Worm (Caenorhabditis elegans): ENCODE results near the gene dyf-18.
"Not testable (repeated sequence)": the region's sequence is repeated elsewhere in the genome, so short reads cannot be mapped to it uniquely, and the experiment has no call there.

dyf-18 gene

ce11 chrIV:11833456-11833855 is 32.5 kb upstream of the dyf-18 start, which contains the start of gene M117.4:
TSS of gene M117.4 (minus strand) at chrIV:11833556.
- TF ChIP-seq sdc-2 (tag; optimal IDR thresholded peaks at IDR 0.05) = no peak
- no peak for TF ChIP-seq zip-5 (tag; optimal IDR thresholded peaks at IDR 0.05)
- TF ChIP-seq pag-3 (tag; optimal IDR thresholded peaks at IDR 0.05; ENCODE audit: borderline replicate concordance) = no peak
- TF ChIP-seq pha-2 (tag; optimal IDR thresholded peaks at IDR 0.05) = no peak
- no peak for TF ChIP-seq hlh-13 (GFP tag; optimal IDR thresholded peaks at IDR 0.05)
- no peak for TF ChIP-seq eyg-1 (tag; optimal IDR thresholded peaks at IDR 0.05)
- no peak for TF ChIP-seq npax-4 (tag; optimal IDR thresholded peaks at IDR 0.05)
- TF ChIP-seq mec-3 (tag; optimal IDR thresholded peaks at IDR 0.05; ENCODE audit: borderline replicate concordance) = no peak
- no peak for TF ChIP-seq pros-1 (tag; optimal IDR thresholded peaks at IDR 0.05)
- no peak for TF ChIP-seq hlh-30 (tag; optimal IDR thresholded peaks at IDR 0.05; ENCODE audit: insufficient read depth)
- no peak for TF ChIP-seq tbx-7 (tag; optimal IDR thresholded peaks at IDR 0.05)

ce11 chrIV:11828012-11828411 is 27.0 kb upstream of the dyf-18 start, which contains the start of gene M117.6:
TSS of gene M117.6 (minus strand) at chrIV:11828112.
- not testable (repeated sequence) for TF ChIP-seq mec-3 (tag; optimal IDR thresholded peaks at IDR 0.05; ENCODE audit: borderline replicate concordance); pha-4 (tag; optimal IDR thresholded peaks at IDR 0.05); ceh-31 (tag; optimal IDR thresholded peaks at IDR 0.05)

ce11 chrIV:11822454-11822853 is 21.5 kb upstream of the dyf-18 start:
- TF ChIP-seq nfya-1 (tag; optimal IDR thresholded peaks at IDR 0.05) (peak; percentile 13), tbx-7 (tag; optimal IDR thresholded peaks at IDR 0.05) (no peak), ceh-19 (GFP tag; optimal IDR thresholded peaks at IDR 0.05) (no peak), unc-55 (GFP tag; optimal IDR thresholded peaks at IDR 0.05) (no peak)

DNA sequence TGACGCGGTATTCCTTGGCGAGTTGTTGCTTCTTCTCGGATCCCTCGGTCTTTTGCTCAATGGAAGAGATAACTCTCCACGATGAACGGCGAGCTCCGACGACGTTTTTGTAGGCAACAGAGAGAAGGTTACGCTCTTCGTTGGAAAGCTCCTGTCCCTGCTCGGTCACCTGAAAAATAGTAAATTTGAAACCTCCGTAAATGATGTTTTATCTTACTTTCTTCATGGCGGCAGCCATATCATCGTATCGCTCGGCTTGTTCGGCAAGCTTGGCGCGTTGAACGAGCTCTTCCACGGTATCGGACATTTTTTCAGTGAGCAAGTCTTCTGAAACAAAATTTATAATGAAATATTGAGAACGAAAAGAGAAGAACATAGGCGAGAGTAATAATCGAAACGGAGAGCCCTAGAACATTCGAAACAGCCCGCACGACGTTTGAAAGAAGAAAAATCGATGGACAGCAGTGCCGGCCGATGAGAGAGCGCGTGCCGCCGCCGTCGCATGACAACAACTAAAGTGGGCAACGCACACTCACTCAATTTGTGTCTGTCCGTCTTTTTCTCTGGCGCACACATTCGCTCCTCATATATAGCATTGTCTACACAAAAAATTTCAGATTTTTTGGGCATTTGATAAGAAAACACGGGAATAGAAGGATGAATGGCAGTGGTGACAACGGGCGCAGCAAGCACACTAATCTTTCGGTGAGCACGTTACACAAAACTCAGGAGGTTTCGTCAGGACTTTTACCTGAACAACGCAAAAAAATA is 20.8 kb upstream of the dyf-18 start, which contains the start of the genes par-5 and M117.3:
Gene par-5 (minus strand): TSS at position 334 of the 771 bp plus-strand sequence.
Gene M117.3 (plus strand): TSS at position 616 of the 771 bp plus-strand sequence.
- TF ChIP-seq pqm-1 (tag; optimal IDR thresholded peaks at IDR 0.05) (peak; percentile 20), C38D4.7 (GFP tag; optimal IDR thresholded peaks at IDR 0.05) (no peak), tbx-7 (tag; optimal IDR thresholded peaks at IDR 0.05) (no peak), fkh-6 (tag; optimal IDR thresholded peaks at IDR 0.05) (no peak), gmeb-2 (tag; optimal IDR thresholded peaks at IDR 0.05) (no peak), T23F11.4 (GFP tag; optimal IDR thresholded peaks at IDR 0.05) (no peak), ceh-48 (tag; optimal IDR thresholded peaks at IDR 0.05) (peak; percentile 98), ceh-6 (GFP tag; optimal IDR thresholded peaks at IDR 0.05) (no peak), fkh-10 (GFP tag; optimal IDR thresholded peaks at IDR 0.05) (no peak), Y22D7AL.16 (tag; optimal IDR thresholded peaks at IDR 0.05) (no peak), tbx-2 (tag; optimal IDR thresholded peaks at IDR 0.05) (peak; percentile 36), pat-9 (tag; optimal IDR thresholded peaks at IDR 0.05) (no peak), syd-9 (tag; optimal IDR thresholded peaks at IDR 0.05) (peak; percentile 2), ref-2 (tag; optimal IDR thresholded peaks at IDR 0.05) (peak; percentile 49), unc-42 (tag; optimal IDR thresholded peaks at IDR 0.05) (peak; percentile 80), sox-2 (GFP tag; IDR thresholded peaks at IDR 0.05) (no peak), F13H6.1 (tag; optimal IDR thresholded peaks at IDR 0.05) (no peak), rnt-1 (tag; optimal IDR thresholded peaks at IDR 0.05) (no peak), nhr-232 (tag; optimal IDR thresholded peaks at IDR 0.05) (no peak), elt-2 (tag; optimal IDR thresholded peaks at IDR 0.05) (peak; percentile 1), pag-3 (tag; optimal IDR thresholded peaks at IDR 0.05; ENCODE audit: borderline replicate concordance) (no peak), ama-1 (optimal IDR thresholded peaks at IDR 0.05) (no peak), sdc-2 (tag; optimal IDR thresholded peaks at IDR 0.05) (no peak), nhr-11 (tag; optimal IDR thresholded peaks at IDR 0.05) (no peak), pax-1 (tag; optimal IDR thresholded peaks at IDR 0.05) (no peak), ceh-34 (tag; optimal IDR thresholded peaks at IDR 0.05) (peak; percentile 15), ceh-22 (tag; optimal IDR thresholded peaks at IDR 0.05) (no peak), lim-6 (tag; optimal IDR thresholded peaks at IDR 0.05) (no peak), ceh-14 (tag; optimal IDR thresholded peaks at IDR 0.05) (peak; percentile 53), lin-11 (tag; optimal IDR thresholded peaks at IDR 0.05) (no peak), pros-1 (tag; optimal IDR thresholded peaks at IDR 0.05) (no peak), hlh-30 (tag; optimal IDR thresholded peaks at IDR 0.05; ENCODE audit: insufficient read depth) (peak; percentile 92), odd-2 (tag; optimal IDR thresholded peaks at IDR 0.05) (no peak), elt-4 (tag; optimal IDR thresholded peaks at IDR 0.05) (no peak), madf-2 (tag; optimal IDR thresholded peaks at IDR 0.05) (peak; percentile 19)
